Fruit fly (Drosophila melanogaster) whole organism, wandering third instar larva: ENCODE results near the gene dia.
A peak's percentile ranks its signal among the peaks of the same experiment; 100 is the strongest.

Experiments used
- Abd-B ChIP-seq: fragments of >200 bp; optimal IDR thresholded peaks from 2 replicates; lab custom pipeline; 2017; ENCODE audit warnings: missing biosample characterization, missing genetic modification characterization
- CG32264 ChIP-seq: fragments of 200-800 bp; sonication (Bioruptor generic); optimal IDR thresholded peaks from 2 replicates; lab custom pipeline; 2016; ENCODE audit warnings: missing biosample characterization, missing genetic modification characterization
- CG9705 ChIP-seq: fragments of 200-800 bp; sonication (Bioruptor generic); optimal IDR thresholded peaks from 2 replicates; lab custom pipeline; 2018; ENCODE audit warnings: missing biosample characterization, mild to moderate bottlenecking, missing genetic modification characterization
- CrebA ChIP-seq: fragments of 200-800 bp; sonication (Bioruptor generic); optimal IDR thresholded peaks from 2 replicates; lab custom pipeline; 2016; ENCODE audit warnings: missing biosample characterization, mild to moderate bottlenecking, missing genetic modification characterization, borderline replicate concordance
- Dfd ChIP-seq: fragments of >200 bp; optimal IDR thresholded peaks from 2 replicates; lab custom pipeline; 2017; ENCODE audit warnings: missing biosample characterization, missing genetic modification characterization
- Dif ChIP-seq: fragments of 200-275, 200-300 bp; sonication (Bioruptor generic); optimal IDR thresholded peaks from 2 replicates; lab custom pipeline; 2018; ENCODE audit warnings: missing biosample characterization, missing genetic modification characterization; ENCODE audit not compliant: partially characterized antibody
- GATAd ChIP-seq: sonication (Bioruptor generic); optimal IDR thresholded peaks from 2 replicates; lab custom pipeline; 2016; ENCODE audit warnings: missing biosample characterization, missing genetic modification characterization
- HLH106 ChIP-seq: fragments of 200-800 bp; optimal IDR thresholded peaks from 3 replicates; lab custom pipeline; 2019; ENCODE audit warnings: missing biosample characterization, mild to moderate bottlenecking, missing genetic modification characterization, moderate library complexity
- Hnf4 ChIP-seq: fragments of 200-800 bp; sonication (Bioruptor generic); optimal IDR thresholded peaks from 2 replicates; lab custom pipeline; 2016; ENCODE audit warnings: missing biosample characterization, mild to moderate bottlenecking, missing genetic modification characterization
- Hr78 ChIP-seq: fragments of >200 bp; optimal IDR thresholded peaks from 2 replicates; lab custom pipeline; 2017; ENCODE audit warnings: missing biosample characterization, missing genetic modification characterization
- Hr83 ChIP-seq: fragments of 200-300 bp; sonication (Bioruptor generic); optimal IDR thresholded peaks from 2 replicates; lab custom pipeline; 2016; ENCODE audit warnings: missing biosample characterization, mild to moderate bottlenecking, missing genetic modification characterization, moderate library complexity; ENCODE audit not compliant: poor library complexity, severe bottlenecking
- Jra ChIP-seq: sonication (Bioruptor generic); optimal IDR thresholded peaks from 2 replicates; lab custom pipeline; 2016; ENCODE audit warnings: missing biosample characterization, missing genetic modification characterization
- Mio ChIP-seq: sonication (Bioruptor generic); optimal IDR thresholded peaks from 2 replicates; lab custom pipeline; 2016; ENCODE audit warnings: missing biosample characterization, missing genetic modification characterization
- Myc ChIP-seq: fragments of >200 bp; optimal IDR thresholded peaks from 2 replicates; lab custom pipeline; 2017
- N ChIP-seq: fragments of >200 bp; optimal IDR thresholded peaks from 2 replicates; lab custom pipeline; 2018; ENCODE audit warnings: missing biosample characterization, missing external identifiers, missing genetic modification characterization
- OdsH ChIP-seq: fragments of 200-800 bp; sonication (Bioruptor generic); optimal IDR thresholded peaks from 2 replicates; lab custom pipeline; 2016; ENCODE audit warnings: missing biosample characterization, mild to moderate bottlenecking, missing genetic modification characterization
- Rel ChIP-seq, 2 experiments: fragments of 200-800 bp; sonication (Bioruptor generic) in 1 of 2; optimal IDR thresholded peaks; 2 replicates in 1 of 2; 3 replicates in 1 of 2; lab custom pipeline; 2016 to 2019; ENCODE audit warnings: mild to moderate bottlenecking in 2 of 2, missing biosample characterization in 2 of 2, missing genetic modification characterization in 2 of 2, moderate library complexity in 1 of 2
- Sp1 ChIP-seq: fragments of 200-800 bp; sonication (Bioruptor generic); optimal IDR thresholded peaks from 3 replicates; lab custom pipeline; 2019; ENCODE audit warnings: missing biosample characterization, mild to moderate bottlenecking, missing genetic modification characterization, moderate library complexity
- Vsx2 ChIP-seq: fragments of 200-300, 225-300 bp; sonication (Bioruptor generic); optimal IDR thresholded peaks from 2 replicates; lab custom pipeline; 2018; ENCODE audit warnings: missing biosample characterization, missing genetic modification characterization; ENCODE audit not compliant: partially characterized antibody
- br ChIP-seq: fragments of 200-800 bp; sonication (Bioruptor generic); optimal IDR thresholded peaks from 2 replicates; lab custom pipeline; 2016; ENCODE audit warnings: missing biosample characterization, missing genetic modification characterization
- brk ChIP-seq: fragments of 200-800 bp; sonication (Bioruptor generic); optimal IDR thresholded peaks from 2 replicates; lab custom pipeline; 2016; ENCODE audit warnings: missing biosample characterization, mild to moderate bottlenecking, missing genetic modification characterization
- dl ChIP-seq, 2 experiments: fragments of 175-275, 200-275 bp in 1 of 2; fragments of 200-275 bp in 1 of 2; sonication (Bioruptor generic); optimal IDR thresholded peaks; lab custom pipeline; 2018; ENCODE audit warnings: mild to moderate bottlenecking in 2 of 2, missing biosample characterization in 2 of 2, missing genetic modification characterization in 2 of 2, moderate library complexity in 2 of 2; ENCODE audit not compliant: partially characterized antibody in 2 of 2, insufficient read depth in 1 of 2
- dmrt93B ChIP-seq: fragments of 200-800 bp; sonication (Bioruptor generic); optimal IDR thresholded peaks from 2 replicates; lab custom pipeline; 2018; ENCODE audit warnings: missing biosample characterization, mild to moderate bottlenecking, missing genetic modification characterization
- dsf ChIP-seq: sonication (Bioruptor generic); optimal IDR thresholded peaks from 2 replicates; lab custom pipeline; 2016; ENCODE audit warnings: missing biosample characterization, missing genetic modification characterization, borderline replicate concordance
- ey ChIP-seq: fragments of 200-800 bp; sonication (Bioruptor generic); optimal IDR thresholded peaks from 2 replicates; lab custom pipeline; 2016; ENCODE audit warnings: missing biosample characterization, missing genetic modification characterization
- foxo ChIP-seq, 2 experiments: fragments of 200-800 bp; sonication (Bioruptor generic); optimal IDR thresholded peaks; 2 replicates in 1 of 2; 3 replicates in 1 of 2; lab custom pipeline; 2016 to 2017; ENCODE audit warnings: missing biosample characterization in 2 of 2, missing genetic modification characterization in 2 of 2
- fru ChIP-seq: fragments of 200-800 bp; sonication (Bioruptor generic); optimal IDR thresholded peaks from 3 replicates; lab custom pipeline; 2016; ENCODE audit warnings: missing biosample characterization, mild to moderate bottlenecking, missing genetic modification characterization
- h ChIP-seq: fragments of 200-800 bp; sonication (Bioruptor generic); optimal IDR thresholded peaks from 3 replicates; lab custom pipeline; 2016; ENCODE audit warnings: missing biosample characterization, mild to moderate bottlenecking, missing genetic modification characterization
- jim ChIP-seq: fragments of 175-275, 200-325 bp; sonication (Bioruptor generic); optimal IDR thresholded peaks from 2 replicates; lab custom pipeline; 2016; ENCODE audit warnings: missing biosample characterization, mild to moderate bottlenecking, missing genetic modification characterization
- lola ChIP-seq: fragments of >200 bp; optimal IDR thresholded peaks from 2 replicates; lab custom pipeline; 2017; ENCODE audit warnings: missing biosample characterization, missing genetic modification characterization
- pan ChIP-seq: fragments of >200 bp; optimal IDR thresholded peaks from 2 replicates; lab custom pipeline; 2017
- psq ChIP-seq: fragments of 200-800 bp; sonication (Bioruptor generic); optimal IDR thresholded peaks from 3 replicates; lab custom pipeline; 2017; ENCODE audit warnings: missing biosample characterization, mild to moderate bottlenecking, missing genetic modification characterization, moderate library complexity
- rgr ChIP-seq: fragments of 200-800 bp; sonication (Bioruptor generic); optimal IDR thresholded peaks from 3 replicates; lab custom pipeline; 2016; ENCODE audit warnings: missing biosample characterization, mild to moderate bottlenecking, missing genetic modification characterization
- sage ChIP-seq: fragments of 200-800 bp; sonication (Bioruptor generic); optimal IDR thresholded peaks from 2 replicates; lab custom pipeline; 2016; ENCODE audit warnings: missing biosample characterization, mild to moderate bottlenecking, missing genetic modification characterization
- sv ChIP-seq: fragments of 200-800 bp; sonication (Bioruptor generic); optimal IDR thresholded peaks from 3 replicates; lab custom pipeline; 2016; ENCODE audit warnings: missing biosample characterization, missing genetic modification characterization
- tai ChIP-seq: sonication (Bioruptor generic); optimal IDR thresholded peaks from 2 replicates; lab custom pipeline; 2016; ENCODE audit warnings: missing biosample characterization, missing genetic modification characterization
- usp ChIP-seq: fragments of >200 bp; optimal IDR thresholded peaks from 2 replicates; lab custom pipeline; 2017; ENCODE audit warnings: missing biosample characterization, missing genetic modification characterization
- woc ChIP-seq: sonication (Bioruptor generic); optimal IDR thresholded peaks from 2 replicates; lab custom pipeline; 2016; ENCODE audit warnings: missing biosample characterization, mild to moderate bottlenecking, missing genetic modification characterization

The dia gene

dm6 chr2L:20761951-20762538, 4.1 kb downstream of the dia start:
- TF ChIP-seq pan (no peak), lola (GFP tag; lab: Kevin White, UChicago) (no peak), OdsH (peak; percentile 88), dmrt93B (GFP tag; lab: Kevin White, UChicago) (peak; percentile 59), Sp1 (peak; percentile 81), Mio (GFP tag; lab: Kevin White, UChicago) (no peak), foxo (GFP tag; optimal IDR thresholded peaks at IDR 0.05; lab: Kevin White, UChicago) (peak in 1 of 2 experiments; percentile 89), ey (GFP tag; lab: Kevin White, UChicago) (peak; percentile 64), CG9705 (GFP tag; lab: Kevin White, UChicago) (peak; percentile 6), tai (GFP tag; lab: Kevin White, UChicago) (no peak), jim (GFP tag; lab: Kevin White, UChicago) (no peak), rgr (GFP tag; lab: Kevin White, UChicago) (peak; percentile 91), Abd-B (no peak), sage (peak; percentile 73), CG32264 (GFP tag; lab: Kevin White, UChicago) (no peak), Vsx2 (GFP tag; lab: Kevin White, UChicago) (no peak), CrebA (GFP tag; lab: Kevin White, UChicago) (no peak), sv (GFP tag; lab: Kevin White, UChicago) (peak; percentile 33), Hr83 (GFP tag; lab: Kevin White, UChicago) (no peak), dsf (GFP tag; lab: Kevin White, UChicago) (peak; percentile 49), Jra (GFP tag; lab: Kevin White, UChicago) (peak; percentile 46), psq (peak; percentile 86), Rel (GFP tag; optimal IDR thresholded peaks at IDR 0.05; lab: Kevin White, UChicago) (peak; percentile 9), Rel (tag; optimal IDR thresholded peaks at IDR 0.05; lab: Kevin White, UChicago) (peak; percentile 42), N (no peak), Myc (lab: Kevin White, UChicago) (no peak), GATAd (GFP tag; lab: Kevin White, UChicago) (no peak), fru (GFP tag; lab: Kevin White, UChicago) (peak; percentile 58), usp (no peak), woc (GFP tag; lab: Kevin White, UChicago) (peak; percentile 40), dl (GFP tag; optimal IDR thresholded peaks at IDR 0.05; lab: Kevin White, UChicago; ENCODE audit: insufficient read depth in 1 of 2, partially characterized antibody in 2 of 2) (no peak), Dfd (GFP tag; lab: Kevin White, UChicago) (no peak), Dif (GFP tag; lab: Kevin White, UChicago) (no peak), HLH106 (tag; lab: Kevin White, UChicago) (peak; percentile 82), Hnf4 (GFP tag; lab: Kevin White, UChicago) (peak; percentile 74), Hr78 (GFP tag; lab: Kevin White, UChicago) (no peak), br (GFP tag; lab: Kevin White, UChicago) (peak; percentile 27), brk (GFP tag; lab: Kevin White, UChicago) (peak; percentile 79), h (GFP tag; lab: Kevin White, UChicago) (peak; percentile 88)
- TF ChIP-seq, all 38 proteins: peak for 20

- TF ChIP-seq CG9705 (GFP tag; lab: Kevin White, UChicago) (no peak), ey (GFP tag; lab: Kevin White, UChicago) (no peak), OdsH (no peak), Dif (GFP tag; lab: Kevin White, UChicago) (no peak), Hr83 (GFP tag; lab: Kevin White, UChicago) (no peak), Dfd (GFP tag; lab: Kevin White, UChicago) (peak; percentile 99), GATAd (GFP tag; lab: Kevin White, UChicago) (no peak), Vsx2 (GFP tag; lab: Kevin White, UChicago) (no peak)
These were observed 6.7 kb downstream of the dia start for dm6 chr2L:20764663-20765062.
